Fruit fly (Drosophila melanogaster): Measurements from ENCODE around the gene CG12204.

The CG12204 gene

DNA sequence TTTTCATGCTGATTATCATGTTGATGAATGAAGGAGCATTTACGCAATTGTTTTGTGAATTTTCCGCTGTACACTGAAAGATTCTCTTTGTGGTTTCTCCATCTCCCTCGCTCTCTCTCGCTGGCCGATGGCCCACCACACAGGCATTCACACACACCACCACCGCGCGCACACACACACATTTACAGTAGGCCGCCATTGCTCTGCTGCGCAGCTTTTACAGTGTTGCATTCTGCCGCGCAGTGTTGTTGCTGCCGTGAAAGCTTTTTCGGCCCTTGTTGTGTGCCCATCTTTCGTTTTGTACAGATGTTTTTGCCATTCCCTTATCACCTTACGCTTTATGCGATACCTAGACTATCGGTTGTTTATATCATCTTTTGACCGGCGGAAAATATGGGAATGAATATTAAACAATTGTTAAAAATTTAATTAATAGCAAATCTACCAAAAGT, 2.6 kb upstream of the CG12204 start (continued):
- TF ChIP-seq gt (GFP tag; IDR thresholded peaks at IDR 0.05) (no peak), sim (GFP tag; IDR thresholded peaks at IDR 0.05) (no peak), pfk (GFP tag; optimal IDR thresholded peaks at IDR 0.05) (peak; percentile 60), vfl (GFP tag; optimal IDR thresholded peaks at IDR 0.05) (no peak), Taf1 (GFP tag; IDR thresholded peaks at IDR 0.05) (0 out of 2 replicates have a peak, but pooled peaks have one; percentile 13), CG6683 (GFP tag; optimal IDR thresholded peaks at IDR 0.05) (no peak), Lhr (GFP tag; optimal IDR thresholded peaks at IDR 0.05) (peak; percentile 31), gcm (GFP tag; optimal IDR thresholded peaks at IDR 0.05) (no peak), HHEX (GFP tag; optimal IDR thresholded peaks at IDR 0.05) (no peak), jigr1 (GFP tag; IDR thresholded peaks at IDR 0.05) (no peak), D (optimal IDR thresholded peaks at IDR 0.05) (no peak), D (GFP tag; optimal IDR thresholded peaks at IDR 0.05) (no peak), ind (GFP tag; optimal IDR thresholded peaks at IDR 0.05) (no peak), zf30C (GFP tag; optimal IDR thresholded peaks at IDR 0.05) (peak; percentile 75), kay (GFP tag; optimal IDR thresholded peaks at IDR 0.05) (no peak), Trl (optimal IDR thresholded peaks at IDR 0.05) (peak; percentile 59 to 84), Trl (GFP tag; optimal IDR thresholded peaks at IDR 0.05) (no peak), Hr39 (optimal IDR thresholded peaks at IDR 0.05) (no peak), trem (tag; optimal IDR thresholded peaks at IDR 0.05) (no peak), cad (GFP tag; optimal IDR thresholded peaks at IDR 0.05) (no peak), NC2β (GFP tag; optimal IDR thresholded peaks at IDR 0.05) (no peak), cwo (GFP tag; optimal IDR thresholded peaks at IDR 0.05) (no peak), Bdp1 (GFP tag; optimal IDR thresholded peaks at IDR 0.05) (no peak), z (GFP tag; IDR thresholded peaks at IDR 0.05) (no peak), CG8089 (GFP tag; optimal IDR thresholded peaks at IDR 0.05) (no peak), fu2 (GFP tag; optimal IDR thresholded peaks at IDR 0.05) (no peak), B-H2 (GFP tag; optimal IDR thresholded peaks at IDR 0.05) (peak; percentile 12), Hey (tag; optimal IDR thresholded peaks at IDR 0.05) (no peak), Oli (tag; optimal IDR thresholded peaks at IDR 0.05) (no peak), CG10321 (GFP tag; IDR thresholded peaks at IDR 0.05) (no peak), lilli (GFP tag; optimal IDR thresholded peaks at IDR 0.05) (peak; percentile 27), Doc2 (GFP tag; IDR thresholded peaks at IDR 0.05) (no peak), CG11093 (GFP tag; IDR thresholded peaks at IDR 0.05) (no peak), CG15073 (GFP tag; optimal IDR thresholded peaks at IDR 0.05) (no peak), CG9727 (GFP tag; optimal IDR thresholded peaks at IDR 0.05) (no peak), Dref (GFP tag; IDR thresholded peaks at IDR 0.05) (peak; percentile 50), CG11696 (GFP tag; IDR thresholded peaks at IDR 0.05) (no peak), CG15011 (GFP tag; optimal IDR thresholded peaks at IDR 0.05) (no peak), HLH4C (GFP tag; IDR thresholded peaks at IDR 0.05; ENCODE audit: partially characterized antibody) (peak; percentile 52; the same call in 2 of the 3 replicates), chif (GFP tag; optimal IDR thresholded peaks at IDR 0.05) (no peak), CG8765 (GFP tag; IDR thresholded peaks at IDR 0.05) (no peak), CG1792 (GFP tag; optimal IDR thresholded peaks at IDR 0.05) (no peak), Med (GFP tag) (peak; percentile 86), Nf-YC (tag; optimal IDR thresholded peaks at IDR 0.05) (peak; percentile 2), NC2α (GFP tag; optimal IDR thresholded peaks at IDR 0.05) (no peak), toy (GFP tag; IDR thresholded peaks at IDR 0.05) (no peak), ara (GFP tag; IDR thresholded peaks at IDR 0.05) (no peak), CG2202 (tag; optimal IDR thresholded peaks at IDR 0.05) (no peak), Oaz (GFP tag; IDR thresholded peaks at IDR 0.05) (no peak), CG9932 (GFP tag; IDR thresholded peaks at IDR 0.05) (no peak; the same call in 1 of the 2 replicates), Ada2b (GFP tag; IDR thresholded peaks at IDR 0.05) (no peak), D19B (GFP tag; optimal IDR thresholded peaks at IDR 0.05) (no peak), CG3163 (GFP tag; optimal IDR thresholded peaks at IDR 0.05) (peak; percentile 37), CG9817 (tag; optimal IDR thresholded peaks at IDR 0.05) (no peak)

Measured in whole organism, embryonic.